Fruit fly (Drosophila melanogaster) whole organism, embryonic: ENCODE results near the gene CG8564.
A peak's percentile ranks its signal among the peaks of the same experiment; 100 is the strongest.

ENCODE experiments used
- CG17802 ChIP-seq: fragments of 200-800 bp; sonication (Bioruptor generic); optimal IDR thresholded peaks from 2 replicates; lab custom pipeline; 2018; ENCODE audit warnings: missing biosample characterization, mild to moderate bottlenecking, missing genetic modification characterization, moderate library complexity
- CG17829 ChIP-seq: fragments of 200-800 bp; optimal IDR thresholded peaks from 2 replicates; lab custom pipeline; 2019; ENCODE audit warnings: missing biosample characterization, mild to moderate bottlenecking, missing genetic modification characterization, moderate library complexity
- CG31224 ChIP-seq: fragments of 200-800 bp; sonication (Bioruptor generic); IDR thresholded peaks from 2 replicates; pipeline ENCODE4 v1.3.6; 2022; ENCODE audit warnings: missing biosample characterization, missing genetic modification characterization
- NFAT ChIP-seq: fragments of 200-800 bp; sonication (Bioruptor generic); IDR thresholded peaks from 2 replicates; pipeline ENCODE4 v1.3.6; 2022; ENCODE audit warnings: missing biosample characterization, missing genetic modification characterization
- her ChIP-seq: fragments of 200-800 bp; sonication (Bioruptor generic); optimal IDR thresholded peaks from 2 replicates; lab custom pipeline; 2016; ENCODE audit warnings: missing biosample characterization, missing genetic modification characterization
- maf-S ChIP-seq: fragments of 200-800 bp; sonication (Bioruptor generic); optimal IDR thresholded peaks from 2 replicates; lab custom pipeline; 2016; ENCODE audit warnings: missing biosample characterization, missing genetic modification characterization
- usp ChIP-seq: fragments of >200 bp; optimal IDR thresholded peaks from 2 replicates; lab custom pipeline; 2017; ENCODE audit warnings: missing biosample characterization, missing genetic modification characterization

Gene CG8564

dm6 chr3L:7338786-7339185 lies 48.9 kb downstream of the CG8564 start (continued):
- no peak for TF ChIP-seq maf-S (GFP tag; lab: Kevin White, UChicago)
- peak; percentile 36; the same call in 1 of the 2 replicates for TF ChIP-seq NFAT (GFP tag; lab: Robert Waterston, UW)
- no peak for TF ChIP-seq her
- TF ChIP-seq CG17829, result no peak
- no peak for TF ChIP-seq CG17802 (tag; lab: Kevin White, UChicago)
- no peak for TF ChIP-seq CG31224 (GFP tag; lab: Robert Waterston, UW)
- no peak for TF ChIP-seq usp (GFP tag; lab: Kevin White, UChicago)
